In genomic region chrV:14481401-14481800, ce11 we compare ENCODE assay signal across 3 worm cellular contexts.
TF ChIP-seq lines count a peak whose summit lies in the region.

R02D5.7 (minus strand) TSS chrV:14481501.

TF ChIP-seq in whole organism, L3 larva, 47 proteins besides CTCF, POLR2A, EP300 and RAD21:
- no peak for TF ChIP-seq nhr-28 (tag; optimal IDR thresholded peaks at IDR 0.05; lab: Kevin White, UChicago)
- TF ChIP-seq elt-2 (tag; optimal IDR thresholded peaks at IDR 0.05; lab: Kevin White, UChicago): peak; percentile 8
TF ChIP-seq in whole organism, L3 larva: peak in this region for 1.

TF ChIP-seq in whole organism, L4 larva, 104 proteins besides CTCF, POLR2A, EP300 and RAD21:
- TF ChIP-seq pqm-1 (tag; optimal IDR thresholded peaks at IDR 0.05; lab: Kevin White, UChicago) (peak; percentile 11), Y75B8A.6 (GFP tag; IDR thresholded peaks at IDR 0.05; lab: Robert Waterston, UW) (no peak)
TF ChIP-seq in whole organism, L4 larva: peak in this region for 1.

TF ChIP-seq in whole organism, young adult, 124 proteins besides CTCF, POLR2A, EP300 and RAD21:
- TF ChIP-seq ekl-4 (GFP tag; IDR thresholded peaks at IDR 0.05; lab: Robert Waterston, UW) (no peak), nhr-80 (tag; optimal IDR thresholded peaks at IDR 0.05; lab: Kevin White, UChicago) (peak; percentile 20), D2030.7 (GFP tag; IDR thresholded peaks at IDR 0.05; lab: Robert Waterston, UW) (no peak)
